Fruit fly (Drosophila melanogaster) whole organism, embryonic: ENCODE data around the gene Nin.

Experiments
- Ada2b ChIP-seq: fragments of 200-800 bp; sonication (Bioruptor generic); IDR thresholded peaks from 2 replicates; pipeline ENCODE4 v1.3.6; 2022; ENCODE audit warnings: missing biosample characterization, missing genetic modification characterization
- B-H2 ChIP-seq: fragments of 200-800 bp; sonication (Bioruptor generic); optimal IDR thresholded peaks from 2 replicates; lab custom pipeline; 2018; ENCODE audit warnings: missing biosample characterization, mild to moderate bottlenecking, missing genetic modification characterization
- BtbVII ChIP-seq: fragments of 200-800 bp; sonication (Bioruptor generic); optimal IDR thresholded peaks from 3 replicates; lab custom pipeline; 2017; ENCODE audit warnings: missing biosample characterization, mild to moderate bottlenecking, missing genetic modification characterization
- CG12219 ChIP-seq: fragments of 200-800 bp; sonication (Bioruptor generic); optimal IDR thresholded peaks from 3 replicates; lab custom pipeline; 2018; ENCODE audit warnings: missing biosample characterization, mild to moderate bottlenecking, missing genetic modification characterization
- CG12236 ChIP-seq: fragments of 200-800 bp; sonication (Bioruptor generic); optimal IDR thresholded peaks from 2 replicates; lab custom pipeline; 2016; ENCODE audit warnings: missing biosample characterization, missing genetic modification characterization
- CG12659 ChIP-seq: fragments of 200-800 bp; sonication (Bioruptor generic); optimal IDR thresholded peaks from 3 replicates; lab custom pipeline; 2017; ENCODE audit warnings: mild to moderate bottlenecking, missing biosample characterization, missing genetic modification reagents, missing genetic modification characterization
- CG14965 ChIP-seq: fragments of 200-800 bp; sonication (Bioruptor generic); optimal IDR thresholded peaks from 2 replicates; lab custom pipeline; 2016; ENCODE audit warnings: missing biosample characterization, missing genetic modification characterization, borderline replicate concordance
- CG15011 ChIP-seq: fragments of 200-800 bp; sonication (Bioruptor generic); optimal IDR thresholded peaks from 3 replicates; lab custom pipeline; 2018; ENCODE audit warnings: missing biosample characterization, mild to moderate bottlenecking, missing genetic modification characterization
- CG16815 ChIP-seq: fragments of 200-800 bp; sonication (Bioruptor generic); optimal IDR thresholded peaks from 3 replicates; lab custom pipeline; 2017; ENCODE audit warnings: missing biosample characterization, mild to moderate bottlenecking, missing genetic modification characterization
- CG17186 ChIP-seq: fragments of 200-800 bp; sonication (Bioruptor generic); optimal IDR thresholded peaks from 3 replicates; lab custom pipeline; 2017; ENCODE audit warnings: missing biosample characterization, missing genetic modification reagents, missing genetic modification characterization
- CG2120 ChIP-seq: fragments of 200-800 bp; sonication (Bioruptor generic); optimal IDR thresholded peaks from 3 replicates; lab custom pipeline; 2016; ENCODE audit warnings: missing biosample characterization, missing genetic modification characterization
- CG2712 ChIP-seq: fragments of 200-800 bp; optimal IDR thresholded peaks from 3 replicates; lab custom pipeline; 2019; ENCODE audit warnings: missing biosample characterization, mild to moderate bottlenecking, missing genetic modification characterization, moderate library complexity
- CG30431 ChIP-seq: fragments of 200-800 bp; sonication (Bioruptor generic); optimal IDR thresholded peaks from 2 replicates; lab custom pipeline; 2017; ENCODE audit warnings: missing biosample characterization, missing genetic modification characterization
- CG3281 ChIP-seq: fragments of 200-800 bp; sonication (Bioruptor generic); optimal IDR thresholded peaks from 3 replicates; lab custom pipeline; 2017; ENCODE audit warnings: missing biosample characterization, mild to moderate bottlenecking, missing genetic modification characterization
- CG42726 ChIP-seq: fragments of 200-800 bp; sonication (Bioruptor generic); IDR thresholded peaks from 2 replicates; pipeline ENCODE4 v1.3.6; 2022; ENCODE audit warnings: missing biosample characterization, missing genetic modification characterization; ENCODE audit not compliant: partially characterized antibody
- CG5180 ChIP-seq: fragments of 200-800 bp; sonication (Bioruptor generic); optimal IDR thresholded peaks from 3 replicates; lab custom pipeline; 2017; ENCODE audit warnings: missing biosample characterization, missing genetic modification characterization, mild to moderate bottlenecking, moderate library complexity, missing genetic modification reagents
- CG8359 ChIP-seq: fragments of 200-800 bp; sonication (Bioruptor generic); optimal IDR thresholded peaks from 2 replicates; lab custom pipeline; 2017; ENCODE audit warnings: missing biosample characterization, mild to moderate bottlenecking, missing genetic modification characterization, borderline replicate concordance
- CG8944 ChIP-seq: fragments of 200-800 bp; sonication (Bioruptor generic); optimal IDR thresholded peaks from 3 replicates; lab custom pipeline; 2016; ENCODE audit warnings: missing biosample characterization, missing genetic modification characterization
- CTCF ChIP-seq: fragments of 200-800 bp; sonication (Bioruptor generic); optimal IDR thresholded peaks from 2 replicates; lab custom pipeline; 2017; ENCODE audit warnings: missing biosample characterization, mild to moderate bottlenecking, missing genetic modification characterization, moderate library complexity
- CoRest ChIP-seq: fragments of 200-800 bp; sonication (Bioruptor generic); optimal IDR thresholded peaks from 3 replicates; lab custom pipeline; 2018; ENCODE audit warnings: missing biosample characterization, mild to moderate bottlenecking, missing genetic modification characterization, moderate library complexity
- Drgx ChIP-seq: fragments of 200-800 bp; sonication (Bioruptor generic); IDR thresholded peaks from 2 replicates; pipeline ENCODE4 v1.3.6; 2022; ENCODE audit warnings: missing biosample characterization, missing genetic modification characterization
- E2f1 ChIP-seq: fragments of 200-800 bp; sonication (Bioruptor generic); IDR thresholded peaks from 2 replicates; pipeline ENCODE4 v1.3.6; 2022; ENCODE audit warnings: missing biosample characterization, missing genetic modification characterization
- E2f2 ChIP-seq: fragments of 200-800 bp; sonication (Bioruptor generic); IDR thresholded peaks from 2 replicates; pipeline ENCODE4 v1.3.6; 2022; ENCODE audit warnings: missing biosample characterization, missing genetic modification characterization
- Hand ChIP-seq: fragments of 200-800 bp; sonication (Bioruptor generic); optimal IDR thresholded peaks from 2 replicates; lab custom pipeline; 2017; ENCODE audit warnings: mild to moderate bottlenecking, missing biosample characterization, missing genetic modification reagents, missing genetic modification characterization
- Hey ChIP-seq: fragments of 200-800 bp; sonication (Bioruptor generic); optimal IDR thresholded peaks from 3 replicates; lab custom pipeline; 2018; ENCODE audit warnings: missing biosample characterization, mild to moderate bottlenecking, missing genetic modification characterization
- NC2α ChIP-seq: fragments of 200-800 bp; sonication (Bioruptor generic); optimal IDR thresholded peaks from 2 replicates; lab custom pipeline; 2016; ENCODE audit warnings: missing biosample characterization, missing genetic modification characterization
- Neu2 ChIP-seq: fragments of 200-800 bp; sonication (Bioruptor generic); optimal IDR thresholded peaks from 3 replicates; lab custom pipeline; 2016; ENCODE audit warnings: missing biosample characterization, missing genetic modification characterization, borderline replicate concordance
- Opbp ChIP-seq: fragments of 200-800 bp; sonication (Bioruptor generic); IDR thresholded peaks from 3 replicates; pipeline ENCODE4 v1.3.6; 2022; ENCODE audit warnings: missing biosample characterization, missing genetic modification characterization; ENCODE audit not compliant: partially characterized antibody
- Rfx ChIP-seq: fragments of 200-800 bp; sonication (Bioruptor generic); IDR thresholded peaks from 2 replicates; pipeline ENCODE4 v1.3.6; 2022; ENCODE audit warnings: missing biosample characterization, missing genetic modification characterization
- TFAM ChIP-seq: fragments of 200-800 bp; sonication (Bioruptor generic); optimal IDR thresholded peaks from 2 replicates; lab custom pipeline; 2017; ENCODE audit warnings: missing biosample characterization, missing genetic modification characterization, inconsistent platforms
- Taf1 ChIP-seq: fragments of 200-800 bp; sonication (Bioruptor generic); IDR thresholded peaks from 2 replicates; pipeline ENCODE4 v1.3.6; 2022; ENCODE audit warnings: missing biosample characterization, missing genetic modification characterization
- Xrp1 ChIP-seq: fragments of 200-800 bp; sonication (Bioruptor generic); IDR thresholded peaks from 2 replicates; pipeline ENCODE4 v1.3.6; 2022; ENCODE audit warnings: missing biosample characterization, missing genetic modification characterization
- aop ChIP-seq: fragments of 200-800 bp; sonication (Bioruptor generic); IDR thresholded peaks from 2 replicates; pipeline ENCODE4 v1.3.6; 2022; ENCODE audit warnings: missing biosample characterization, missing genetic modification characterization
- ap ChIP-seq: fragments of 200-800 bp; sonication (Bioruptor generic); IDR thresholded peaks from 2 replicates; pipeline ENCODE4 v1.3.6; 2022; ENCODE audit warnings: missing biosample characterization, missing genetic modification characterization
- ara ChIP-seq: fragments of 200-800 bp; sonication (Bioruptor generic); IDR thresholded peaks from 2 replicates; pipeline ENCODE4 v1.3.6; 2022; ENCODE audit warnings: missing biosample characterization, missing genetic modification characterization
- bigmax ChIP-seq: fragments of 200-800 bp; sonication (Bioruptor generic); optimal IDR thresholded peaks from 2 replicates; lab custom pipeline; 2018; ENCODE audit warnings: missing biosample characterization, mild to moderate bottlenecking, missing genetic modification characterization
- chinmo ChIP-seq: fragments of 200-800 bp; sonication (Bioruptor generic); IDR thresholded peaks from 4 replicates; pipeline ENCODE4 v1.3.6; 2022; ENCODE audit warnings: missing biosample characterization, missing genetic modification characterization; ENCODE audit not compliant: partially characterized antibody
- ewg ChIP-seq: fragments of 200-800 bp; sonication (Bioruptor generic); optimal IDR thresholded peaks from 3 replicates; lab custom pipeline; 2017; ENCODE audit warnings: mild to moderate bottlenecking, missing biosample characterization, missing genetic modification reagents, missing genetic modification characterization
- gem ChIP-seq: fragments of 200-800 bp; sonication (Bioruptor generic); optimal IDR thresholded peaks from 2 replicates; lab custom pipeline; 2019; ENCODE audit warnings: missing biosample characterization, mild to moderate bottlenecking, missing genetic modification characterization, moderate library complexity
- hbn ChIP-seq: fragments of 200-800 bp; sonication (Bioruptor generic); IDR thresholded peaks from 2 replicates; pipeline ENCODE4 v1.3.6; 2022; ENCODE audit warnings: missing biosample characterization, missing genetic modification characterization; ENCODE audit not compliant: partially characterized antibody
- her ChIP-seq: fragments of 200-800 bp; sonication (Bioruptor generic); optimal IDR thresholded peaks from 2 replicates; lab custom pipeline; 2016; ENCODE audit warnings: missing biosample characterization, missing genetic modification characterization
- lov ChIP-seq, 2 experiments: fragments of 200-800 bp in 1 of 2; fragments of >200 bp in 1 of 2; sonication (Bioruptor generic) in 1 of 2; IDR thresholded peaks in 1 of 2; optimal IDR thresholded peaks in 1 of 2; 2 replicates in 1 of 2; 3 replicates in 1 of 2; pipeline versions ENCODE4 v1.3.6 to Lab custom; 2017 to 2022; ENCODE audit warnings: missing biosample characterization in 1 of 2, missing genetic modification characterization in 1 of 2
- oc ChIP-seq: fragments of 200-800 bp; sonication (Bioruptor generic); optimal IDR thresholded peaks from 2 replicates; lab custom pipeline; 2018; ENCODE audit warnings: missing biosample characterization, mild to moderate bottlenecking, missing genetic modification characterization, moderate library complexity
- sens ChIP-seq: fragments of 200-800 bp; sonication (Bioruptor generic); peaks from one replicate; lab custom pipeline; 2016; ENCODE audit warnings: missing biosample characterization, missing genetic modification characterization
- sens-2 ChIP-seq: fragments of 200-800 bp; sonication (Bioruptor generic); IDR thresholded peaks from 2 replicates; pipeline ENCODE4 v1.3.6; 2022; ENCODE audit warnings: missing biosample characterization, missing genetic modification characterization
- toy ChIP-seq: fragments of 200-800 bp; sonication (Bioruptor generic); IDR thresholded peaks from 2 replicates; pipeline ENCODE4 v1.3.6; 2022; ENCODE audit warnings: missing biosample characterization, missing genetic modification characterization
- tup ChIP-seq: fragments of 200-800 bp; sonication (Bioruptor generic); optimal IDR thresholded peaks from 2 replicates; lab custom pipeline; 2016; ENCODE audit warnings: missing biosample characterization, mild to moderate bottlenecking, missing genetic modification characterization, moderate library complexity
- zen ChIP-seq: fragments of 200-800 bp; sonication (Bioruptor generic); optimal IDR thresholded peaks from 3 replicates; lab custom pipeline; 2018; ENCODE audit warnings: missing biosample characterization, mild to moderate bottlenecking, missing genetic modification characterization, moderate library complexity

Gene Nin

dm6 chr2L:5303044-5303904, 24.9 kb upstream of the Nin start (continued):
- TF ChIP-seq CG16815 (no peak), CG14965 (GFP tag; lab: Kevin White, UChicago) (no peak), bigmax (GFP tag; lab: Kevin White, UChicago) (no peak), Drgx (GFP tag; lab: Robert Waterston, UW) (peak; percentile 34; the same call in 1 of the 2 replicates), CG12236 (GFP tag; lab: Kevin White, UChicago) (no peak), BtbVII (GFP tag; lab: Kevin White, UChicago) (no peak), chinmo (GFP tag; lab: Robert Waterston, UW) (0 out of 4 replicates have a peak, but pooled peaks have one; percentile 53), Rfx (peak; percentile 5; the same call in 1 of the 2 replicates), E2f2 (no peak), Ada2b (GFP tag; lab: Robert Waterston, UW) (no peak), oc (no peak), aop (no peak), Taf1 (GFP tag; lab: Robert Waterston, UW) (no peak), CG8359 (GFP tag; lab: Kevin White, UChicago) (peak; percentile 23), Opbp (GFP tag; lab: Robert Waterston, UW) (peak; percentile 52; the same call in 1 of the 3 replicates), CoRest (tag; lab: Kevin White, UChicago) (no peak), CG2120 (no peak), tup (GFP tag; lab: Kevin White, UChicago) (no peak), hbn (GFP tag; lab: Robert Waterston, UW) (no peak), CG8944 (GFP tag; lab: Kevin White, UChicago) (no peak), lov (optimal IDR thresholded peaks at IDR 0.05; lab: Kevin White, UChicago) (no peak), lov (GFP tag; IDR thresholded peaks at IDR 0.05; lab: Robert Waterston, UW) (no peak), CG12219 (GFP tag; lab: Kevin White, UChicago) (no peak), Hand (no peak), E2f1 (GFP tag; lab: Robert Waterston, UW) (0 out of 2 replicates have a peak, but pooled peaks have one; percentile 5), TFAM (no peak), Neu2 (GFP tag; lab: Kevin White, UChicago) (no peak), CG2712 (no peak), Xrp1 (peak; percentile 62; the same call in 1 of the 2 replicates), CG42726 (GFP tag; lab: Robert Waterston, UW) (0 out of 2 replicates have a peak, but pooled peaks have one; percentile 6), her (GFP tag; lab: Kevin White, UChicago) (no peak), CG17186 (GFP tag; lab: Kevin White, UChicago) (no peak), toy (GFP tag; lab: Robert Waterston, UW) (no peak), NC2α (no peak), gem (tag; lab: Kevin White, UChicago) (no peak), ara (GFP tag; lab: Robert Waterston, UW) (peak; percentile 42; the same call in 1 of the 2 replicates), CTCF (GFP tag; lab: Kevin White, UChicago) (no peak), zen (tag; lab: Kevin White, UChicago) (no peak), CG30431 (GFP tag; lab: Kevin White, UChicago) (no peak), B-H2 (GFP tag; lab: Kevin White, UChicago) (no peak), CG3281 (GFP tag; lab: Kevin White, UChicago) (peak; percentile 12), ewg (no peak), CG5180 (peak; percentile 93), CG15011 (GFP tag; lab: Kevin White, UChicago) (peak; percentile 0), sens (GFP tag; lab: Kevin White, UChicago) (peak; percentile 84), CG12659 (GFP tag; lab: Kevin White, UChicago) (no peak), Hey (no peak), sens-2 (GFP tag; lab: Robert Waterston, UW) (no peak), ap (GFP tag; lab: Robert Waterston, UW) (no peak)
